Fruit fly (Drosophila melanogaster) whole organism: ENCODE results near the gene Cat.

Experiments used
- CG8478 ChIP-seq: fragments of >200 bp; optimal IDR thresholded peaks from 2 replicates; lab custom pipeline; 2018; ENCODE audit warnings: inconsistent platforms
- EcR ChIP-seq, 2 experiments: fragments of >200 bp; optimal IDR thresholded peaks; 2 replicates each; lab custom pipeline; 2017; ENCODE audit warnings: missing biosample characterization in 2 of 2, missing genetic modification characterization in 2 of 2, missing genetic modification reagents in 2 of 2

- TF ChIP-seq CG8478 (no peak), EcR (GFP tag; optimal IDR thresholded peaks at IDR 0.05; lab: Kevin White, UChicago) (no peak)
Observed at dm6 chr3L:18795056-18795841, 27.2 kb upstream of the Cat start.
